Fruit fly (Drosophila melanogaster): ENCODE measurements around the gene lama.

lama gene

dm6 chr3L:5365164-5365879 is 9.6 kb upstream of the lama start (continued):
- peak; percentile 18 for TF ChIP-seq Eip75B (GFP tag; optimal IDR thresholded peaks at IDR 0.05)
- no peak for TF ChIP-seq CG8319 (GFP tag; optimal IDR thresholded peaks at IDR 0.05)
- peak; percentile 44 for TF ChIP-seq Sox14 (GFP tag; optimal IDR thresholded peaks at IDR 0.05)
- peak; percentile 15 for TF ChIP-seq vri (GFP tag; optimal IDR thresholded peaks at IDR 0.05)
- TF ChIP-seq CG32006 (GFP tag; optimal IDR thresholded peaks at IDR 0.05) = peak; percentile 73
- no peak for TF ChIP-seq Ets96B (tag; optimal IDR thresholded peaks at IDR 0.05)
- no peak for TF ChIP-seq CG11762 (GFP tag; optimal IDR thresholded peaks at IDR 0.05; ENCODE audit: insufficient read depth)
- TF ChIP-seq esn (GFP tag; optimal IDR thresholded peaks at IDR 0.05) = peak; percentile 75
- peak in 1 of 2 experiments; percentile 66 for TF ChIP-seq salr (GFP tag; optimal IDR thresholded peaks at IDR 0.05)
- peak; percentile 77 for TF ChIP-seq OdsH (GFP tag; optimal IDR thresholded peaks at IDR 0.05)
- peak; percentile 28 for TF ChIP-seq cyc (GFP tag; optimal IDR thresholded peaks at IDR 0.05)
- TF ChIP-seq CG1621 (tag; optimal IDR thresholded peaks at IDR 0.05) = no peak
- TF ChIP-seq topi (GFP tag; optimal IDR thresholded peaks at IDR 0.05) = peak; percentile 66
- TF ChIP-seq CG6792 (GFP tag; optimal IDR thresholded peaks at IDR 0.05) = peak; percentile 41
- TF ChIP-seq CG6276 (GFP tag; optimal IDR thresholded peaks at IDR 0.05) = peak; percentile 24
- peak; percentile 48; the same call in 2 of the 3 replicates for TF ChIP-seq eg (GFP tag; IDR thresholded peaks at IDR 0.05)
- TF ChIP-seq CG11294 (GFP tag; IDR thresholded peaks at IDR 0.05) = 0 out of 2 replicates have a peak, but pooled peaks have one; percentile 7
- peak; percentile 7 for TF ChIP-seq CG10669 (GFP tag; optimal IDR thresholded peaks at IDR 0.05)
- peak; percentile 58 for TF ChIP-seq Sox102F (GFP tag; optimal IDR thresholded peaks at IDR 0.05)
- no peak for TF ChIP-seq Hr38 (GFP tag; optimal IDR thresholded peaks at IDR 0.05)
- peak; percentile 40 for TF ChIP-seq CG10631 (GFP tag; optimal IDR thresholded peaks at IDR 0.05)
- peak; percentile 53 for TF ChIP-seq CG8632 (GFP tag; optimal IDR thresholded peaks at IDR 0.05)
- peak; percentile 36 for TF ChIP-seq CG4318 (GFP tag; optimal IDR thresholded peaks at IDR 0.05)

- TF ChIP-seq vri (GFP tag; optimal IDR thresholded peaks at IDR 0.05) = peak; percentile 91
- TF ChIP-seq spab (GFP tag; optimal IDR thresholded peaks at IDR 0.05) = no peak
- no peak for TF ChIP-seq ss (GFP tag; optimal IDR thresholded peaks at IDR 0.05)
- TF ChIP-seq achi (GFP tag; optimal IDR thresholded peaks at IDR 0.05) = peak; percentile 26
- no peak for TF ChIP-seq pdm3 (GFP tag; optimal IDR thresholded peaks at IDR 0.05)
- TF ChIP-seq Sox102F (GFP tag; optimal IDR thresholded peaks at IDR 0.05) = no peak
- TF ChIP-seq Eip78C (GFP tag) = peak; percentile 25
These were observed 4.6 kb upstream of the lama start, which contains the start of gene Cyt-c1 for dm6 chr3L:5360039-5360988. Gene Cyt-c1, plus strand, starts transcription at chr3L:5360211.

- TF ChIP-seq ss (GFP tag; optimal IDR thresholded peaks at IDR 0.05) = no peak
- TF ChIP-seq CG11762 (GFP tag; optimal IDR thresholded peaks at IDR 0.05; ENCODE audit: insufficient read depth) = no peak
- TF ChIP-seq spab (GFP tag; optimal IDR thresholded peaks at IDR 0.05) = no peak
- peak; percentile 47 for TF ChIP-seq CG10631 (GFP tag; optimal IDR thresholded peaks at IDR 0.05)
- TF ChIP-seq svp (GFP tag) = peak; percentile 14
- no peak for TF ChIP-seq dsx (GFP tag; optimal IDR thresholded peaks at IDR 0.05; ENCODE audit: poor library complexity, severe bottlenecking)
- no peak for TF ChIP-seq achi (GFP tag; optimal IDR thresholded peaks at IDR 0.05)
- no peak for TF ChIP-seq dac (GFP tag; optimal IDR thresholded peaks at IDR 0.05)
- TF ChIP-seq CG3032 (tag; optimal IDR thresholded peaks at IDR 0.05) = peak; percentile 40
- no peak for TF ChIP-seq acj6 (GFP tag; optimal IDR thresholded peaks at IDR 0.05)
- no peak for TF ChIP-seq CG6163 (GFP tag; IDR thresholded peaks at IDR 0.05)
- TF ChIP-seq pdm3 (GFP tag; optimal IDR thresholded peaks at IDR 0.05) = no peak
- TF ChIP-seq eg (GFP tag; IDR thresholded peaks at IDR 0.05) = 0 out of 3 replicates have a peak, but pooled peaks have one; percentile 49
- no peak for TF ChIP-seq CG6808 (GFP tag; optimal IDR thresholded peaks at IDR 0.05)
- TF ChIP-seq fd85E (GFP tag; optimal IDR thresholded peaks at IDR 0.05) = no peak
- no peak for TF ChIP-seq Ets21C (GFP tag; optimal IDR thresholded peaks at IDR 0.05)
- no peak for TF ChIP-seq CG8319 (GFP tag; optimal IDR thresholded peaks at IDR 0.05)
- TF ChIP-seq Ets96B (tag; optimal IDR thresholded peaks at IDR 0.05) = no peak
- no peak for TF ChIP-seq Hr38 (GFP tag; optimal IDR thresholded peaks at IDR 0.05)
- TF ChIP-seq Eip78C (GFP tag) = no peak
- no peak for TF ChIP-seq CG6276 (GFP tag; optimal IDR thresholded peaks at IDR 0.05)
- peak; percentile 27 for TF ChIP-seq CG8632 (GFP tag; optimal IDR thresholded peaks at IDR 0.05)
- peak; percentile 13 for TF ChIP-seq CG32006 (GFP tag; optimal IDR thresholded peaks at IDR 0.05)
- TF ChIP-seq Blimp-1 (GFP tag; optimal IDR thresholded peaks at IDR 0.05) = no peak
- TF ChIP-seq CG11902 (GFP tag; optimal IDR thresholded peaks at IDR 0.05) = no peak
- peak; percentile 45 for TF ChIP-seq vri (GFP tag; optimal IDR thresholded peaks at IDR 0.05)
- TF ChIP-seq Gug (GFP tag; IDR thresholded peaks at IDR 0.05) = no peak
These were observed 3.7 kb upstream of the lama start, which contains the start of gene Klp64D for dm6 chr3L:5359208-5360003. Gene Klp64D, minus strand, starts transcription at chr3L:5359392.

All from whole organism, prepupa.